Worm (Caenorhabditis elegans) whole organism, early embryonic: ENCODE data around the gene rps-1.
A peak's percentile ranks its signal among the peaks of the same experiment; 100 is the strongest.

Source experiments
- B0310.2 ChIP-seq: sonication (generic microtip); optimal IDR thresholded peaks from 2 replicates; lab custom pipeline; 2016; ENCODE audit warnings: mild to moderate bottlenecking, missing genetic modification characterization, missing compliant biosample characterization
- F13C5.2 ChIP-seq: sonication (generic microtip); optimal IDR thresholded peaks from 2 replicates; lab custom pipeline; 2017; ENCODE audit warnings: mild to moderate bottlenecking, missing genetic modification characterization, inconsistent platforms, missing compliant biosample characterization
- ama-1 ChIP-seq: fragments of 150-350 bp; optimal IDR thresholded peaks from 2 replicates; lab custom pipeline; 2014
- ceh-13 ChIP-seq: fragments of 200-800 bp; sonication (Bioruptor generic); optimal IDR thresholded peaks from 2 replicates; lab custom pipeline; 2018; ENCODE audit warnings: mild to moderate bottlenecking, missing genetic modification characterization, missing compliant biosample characterization
- ceh-36 ChIP-seq: sonication (generic microtip); optimal IDR thresholded peaks from 2 replicates; lab custom pipeline; 2016; ENCODE audit warnings: missing genetic modification characterization, inconsistent platforms, missing compliant biosample characterization
- ets-7 ChIP-seq: sonication (generic microtip); optimal IDR thresholded peaks from 2 replicates; lab custom pipeline; 2016; ENCODE audit warnings: missing genotype, missing genetic modification characterization, missing compliant biosample characterization
- flt-1 ChIP-seq: fragments of 200-800 bp; sonication (Bioruptor generic); IDR thresholded peaks from 2 replicates; pipeline ENCODE4 v1.3.6; 2022; ENCODE audit warnings: missing genetic modification characterization, missing compliant biosample characterization
- hmg-4 ChIP-seq: fragments of 200-800 bp; sonication (Bioruptor generic); optimal IDR thresholded peaks from 2 replicates; lab custom pipeline; 2018; ENCODE audit warnings: mild to moderate bottlenecking, missing genetic modification characterization, missing compliant biosample characterization
- hnd-1 ChIP-seq: sonication (generic microtip); optimal IDR thresholded peaks from 2 replicates; lab custom pipeline; 2016; ENCODE audit warnings: missing genetic modification characterization, missing compliant biosample characterization
- pes-1 ChIP-seq: fragments of 200-800 bp; sonication (Bioruptor generic); IDR thresholded peaks from 2 replicates; pipeline ENCODE4 v1.3.6; 2022; ENCODE audit warnings: missing genetic modification reagents, missing genetic modification characterization, missing compliant biosample characterization
- scrt-1 ChIP-seq: fragments of 200-800 bp; sonication (Bioruptor generic); IDR thresholded peaks from 2 replicates; pipeline ENCODE4 v1.3.6; 2022; ENCODE audit warnings: missing genetic modification characterization, missing compliant biosample characterization
- sea-1 ChIP-seq: fragments of 200-800 bp; sonication (Bioruptor generic); conservative IDR thresholded peaks from 2 replicates; pipeline ENCODE4 v1.3.6; 2022; ENCODE audit warnings: missing genetic modification characterization, missing compliant biosample characterization
- tbx-11 ChIP-seq: fragments of 200-800 bp; sonication (Bioruptor generic); IDR thresholded peaks from 2 replicates; pipeline ENCODE4 v1.3.6; 2022; ENCODE audit warnings: missing genetic modification characterization, missing compliant biosample characterization
- tbx-37 ChIP-seq: fragments of 200-800 bp; sonication (Bioruptor generic); conservative IDR thresholded peaks from 2 replicates; pipeline ENCODE4 v1.3.6; 2022; ENCODE audit warnings: missing genetic modification reagents, missing genetic modification characterization, missing compliant biosample characterization
- tra-4 ChIP-seq: sonication (generic microtip); optimal IDR thresholded peaks from 2 replicates; lab custom pipeline; 2017; ENCODE audit warnings: missing genetic modification characterization, missing compliant biosample characterization

Gene rps-1

DNA sequence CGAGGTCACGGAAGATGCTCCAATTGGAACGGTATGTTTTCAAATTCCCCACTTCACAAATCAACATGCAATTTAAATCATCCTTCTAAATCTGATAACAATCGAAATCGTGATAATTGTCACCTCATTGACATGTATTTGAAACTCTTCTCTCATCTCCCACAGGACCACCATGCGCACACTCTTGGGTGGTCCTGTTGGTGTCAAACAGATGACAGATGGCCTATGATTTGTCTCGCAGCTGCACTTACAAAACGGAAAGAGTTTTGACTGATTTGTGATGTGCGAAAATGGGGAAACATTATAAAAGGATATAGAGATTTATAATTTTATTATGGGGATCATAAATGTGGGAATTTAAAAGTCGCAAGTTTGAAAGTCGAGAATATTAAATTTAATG is 47.7 kb downstream of the rps-1 start:
- TF ChIP-seq scrt-1 = no peak
- no peak for TF ChIP-seq B0310.2
- TF ChIP-seq sea-1 (GFP tag; lab: Robert Waterston, UW) = no peak
- TF ChIP-seq F13C5.2 (tag; lab: Kevin White, UChicago) = no peak
- no peak for TF ChIP-seq tbx-37
- no peak for TF ChIP-seq flt-1 (GFP tag; lab: Robert Waterston, UW)
- TF ChIP-seq ama-1 (lab: Kevin White, UChicago) = no peak
- no peak for TF ChIP-seq hnd-1
- no peak for TF ChIP-seq ets-7
- no peak for TF ChIP-seq tbx-11 (GFP tag; lab: Robert Waterston, UW)
- no peak for TF ChIP-seq pes-1 (GFP tag; lab: Robert Waterston, UW)
- TF ChIP-seq ceh-36 = no peak
- TF ChIP-seq hmg-4 (GFP tag; lab: Kevin White, UChicago) = no peak
- TF ChIP-seq ceh-13 (GFP tag; lab: Kevin White, UChicago) = no peak

DNA sequence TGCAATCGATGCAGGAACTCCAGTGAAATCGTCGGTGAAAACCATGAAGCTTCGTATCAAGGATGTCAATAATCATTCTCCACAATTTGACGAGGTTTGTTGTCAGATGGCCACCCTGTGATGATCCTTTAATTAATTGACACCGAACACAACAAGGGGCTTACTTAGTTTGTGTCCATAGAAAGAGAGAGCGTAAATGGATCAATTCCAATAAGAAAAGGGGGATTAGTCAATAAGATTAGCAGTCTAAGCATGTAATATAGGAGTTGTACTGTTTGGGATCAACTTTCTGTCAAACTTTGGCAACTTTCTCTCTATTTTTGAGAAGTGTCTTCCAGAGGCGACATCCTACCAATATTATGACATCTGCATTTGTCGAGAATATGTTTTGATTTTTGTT is 48.4 kb downstream of the rps-1 start:
- TF ChIP-seq F13C5.2 (tag; lab: Kevin White, UChicago) = no peak
- TF ChIP-seq ceh-36 = peak; percentile 59

DNA sequence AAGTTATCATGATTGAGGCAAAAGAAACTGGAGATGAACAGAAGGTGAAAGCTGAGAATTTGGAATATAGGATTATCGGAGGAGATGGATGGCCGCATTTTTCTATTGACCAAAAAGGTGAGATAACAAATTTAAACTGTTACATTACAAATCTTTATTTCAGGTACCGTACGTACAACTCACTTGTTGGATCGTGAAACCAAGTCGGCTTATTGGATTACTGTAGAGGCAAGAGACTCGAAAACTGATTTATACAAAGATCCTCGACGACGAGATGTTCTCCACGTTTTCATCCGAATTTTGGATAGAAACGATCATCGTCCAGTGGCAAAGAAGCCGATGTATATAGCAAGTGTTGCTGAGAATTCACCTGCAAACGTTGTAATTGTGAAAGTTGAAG is 50.3 kb downstream of the rps-1 start:
- TF ChIP-seq scrt-1 (no peak), ceh-36 (no peak), tbx-11 (GFP tag; lab: Robert Waterston, UW) (no peak), tra-4 (no peak), ama-1 (lab: Kevin White, UChicago) (no peak), pes-1 (GFP tag; lab: Robert Waterston, UW) (no peak), ets-7 (no peak), B0310.2 (no peak)
